Fruit fly (Drosophila melanogaster) whole organism, adult: Measurements from ENCODE around the gene Rat1.

Experiments
- CG11617 ChIP-seq: fragments of 200-800 bp; sonication (Bioruptor generic); optimal IDR thresholded peaks from 2 replicates; lab custom pipeline; 2017; ENCODE audit warnings: mild to moderate bottlenecking, missing biosample characterization, missing genetic modification reagents, missing genetic modification characterization
- Clk ChIP-seq: fragments of 200-800 bp; sonication (Bioruptor generic); optimal IDR thresholded peaks from 2 replicates; lab custom pipeline; 2017; ENCODE audit warnings: missing biosample characterization, missing genetic modification characterization
- Crg-1 ChIP-seq: fragments of 200-800 bp; sonication (Bioruptor generic); optimal IDR thresholded peaks from 2 replicates; lab custom pipeline; 2016; ENCODE audit warnings: missing biosample characterization, missing genetic modification characterization
- Mnt ChIP-seq: fragments of 200-800 bp; sonication (Bioruptor generic); optimal IDR thresholded peaks from 2 replicates; lab custom pipeline; 2016; ENCODE audit warnings: missing biosample characterization, mild to moderate bottlenecking, missing genetic modification characterization
- bab1 ChIP-seq: fragments of 200-800 bp; sonication (Bioruptor generic); optimal IDR thresholded peaks from 3 replicates; lab custom pipeline; 2019; ENCODE audit warnings: missing biosample characterization, mild to moderate bottlenecking, missing genetic modification characterization, moderate library complexity
- toe ChIP-seq: fragments of 200-800 bp; sonication (Bioruptor generic); optimal IDR thresholded peaks from 2 replicates; lab custom pipeline; 2016; ENCODE audit warnings: missing biosample characterization, missing genetic modification characterization

Rat1 gene

DNA sequence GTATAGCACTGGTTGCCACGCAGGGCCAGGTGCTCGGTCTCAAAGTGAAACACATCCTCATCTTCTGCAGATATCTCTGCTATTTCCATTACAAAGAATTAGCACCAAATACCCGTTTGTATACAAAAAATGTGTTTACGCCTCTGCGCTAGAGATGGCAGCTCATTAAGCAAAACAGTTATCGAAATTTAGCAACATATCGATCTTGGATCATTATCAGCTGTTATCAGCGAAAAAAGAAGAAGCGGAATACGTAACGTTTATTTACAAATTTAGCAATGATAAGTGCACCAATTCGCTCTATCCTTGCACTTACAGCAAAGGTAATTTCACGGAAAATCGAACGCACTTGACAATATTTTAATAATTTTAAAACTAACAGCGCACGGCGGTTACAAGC is 52.3 kb downstream of the Rat1 start, which contains the start of the genes Atac1 and Hmgcl:
Gene Atac1 (minus strand): TSS at position 164 of the 400 bp plus-strand sequence.
Gene Hmgcl (plus strand): TSS at position 213 of the 400 bp plus-strand sequence.
- no peak for TF ChIP-seq CG11617
- no peak for TF ChIP-seq Crg-1 (GFP tag; lab: Kevin White, UChicago)
- TF ChIP-seq bab1 (GFP tag; lab: Kevin White, UChicago): peak; percentile 0
- no peak for TF ChIP-seq toe (GFP tag; lab: Kevin White, UChicago)
- no peak for TF ChIP-seq Clk (GFP tag; lab: Kevin White, UChicago)
- no peak for TF ChIP-seq Mnt
